Fruit fly (Drosophila melanogaster): ENCODE data around the gene CG15043.

dm6 chrX:18479307-18480134, 14.4 kb downstream of the CG15043 start, which contains the start of gene CG32547:
- TF ChIP-seq Eip93F (GFP tag; optimal IDR thresholded peaks at IDR 0.05) (no peak), fd59A (GFP tag; optimal IDR thresholded peaks at IDR 0.05) (no peak), Lpt (GFP tag; optimal IDR thresholded peaks at IDR 0.05) (no peak), CG3032 (tag; optimal IDR thresholded peaks at IDR 0.05) (no peak), OdsH (GFP tag; optimal IDR thresholded peaks at IDR 0.05) (no peak), Eip75B (GFP tag; optimal IDR thresholded peaks at IDR 0.05) (no peak), CG11762 (GFP tag; optimal IDR thresholded peaks at IDR 0.05; ENCODE audit: insufficient read depth) (no peak), Hr39 (GFP tag; optimal IDR thresholded peaks at IDR 0.05) (peak; percentile 3), CG6808 (GFP tag; optimal IDR thresholded peaks at IDR 0.05) (peak; percentile 12)
